Fruit fly (Drosophila melanogaster): ENCODE data around the gene RnpS1.

RnpS1 gene

dm6 chr3R:9527907-9528842, 23.7 kb upstream of the RnpS1 start (continued):
- no peak for TF ChIP-seq hkb (optimal IDR thresholded peaks at IDR 0.05)
- TF ChIP-seq hkb (GFP tag; IDR thresholded peaks at IDR 0.05), result peak; percentile 93
- TF ChIP-seq pfk (GFP tag; optimal IDR thresholded peaks at IDR 0.05), result peak; percentile 21
- no peak for TF ChIP-seq crol (GFP tag; IDR thresholded peaks at IDR 0.05)
- peak; percentile 19 for TF ChIP-seq CG3838 (GFP tag; optimal IDR thresholded peaks at IDR 0.05)
- no peak for TF ChIP-seq Dll (GFP tag; IDR thresholded peaks at IDR 0.05; ENCODE audit: partially characterized antibody)
- TF ChIP-seq GATAe (GFP tag; conservative IDR thresholded peaks at IDR 0.05), result peak; percentile 93
- no peak for TF ChIP-seq ac (GFP tag; optimal IDR thresholded peaks at IDR 0.05)
- TF ChIP-seq psq (GFP tag; optimal IDR thresholded peaks at IDR 0.05), result peak; percentile 7
- no peak for TF ChIP-seq CG1832 (GFP tag; optimal IDR thresholded peaks at IDR 0.05)
- TF ChIP-seq CG14014 (GFP tag; IDR thresholded peaks at IDR 0.05), result peak; percentile 90
- no peak for TF ChIP-seq lola (GFP tag; optimal IDR thresholded peaks at IDR 0.05)
- TF ChIP-seq Fer1 (GFP tag; optimal IDR thresholded peaks at IDR 0.05), result peak; percentile 95
- TF ChIP-seq seq (GFP tag; IDR thresholded peaks at IDR 0.05), result peak; percentile 72
- peak; percentile 68 for TF ChIP-seq Fer2 (tag; optimal IDR thresholded peaks at IDR 0.05)
- TF ChIP-seq al (GFP tag; IDR thresholded peaks at IDR 0.05), result peak; percentile 92
- no peak for TF ChIP-seq CG9797 (GFP tag; optimal IDR thresholded peaks at IDR 0.05)
- peak; percentile 74 for TF ChIP-seq ara (GFP tag; IDR thresholded peaks at IDR 0.05)
- TF ChIP-seq Eip74EF (GFP tag; optimal IDR thresholded peaks at IDR 0.05), result peak in 1 of 2 experiments; percentile 65
- peak; percentile 64 for TF ChIP-seq CG10267 (tag; optimal IDR thresholded peaks at IDR 0.05)
- peak; percentile 73 for TF ChIP-seq odd (GFP tag; optimal IDR thresholded peaks at IDR 0.05)
- TF ChIP-seq CG1233 (GFP tag; optimal IDR thresholded peaks at IDR 0.05), result peak; percentile 89
- no peak for TF ChIP-seq lov (optimal IDR thresholded peaks at IDR 0.05)
- TF ChIP-seq lov (GFP tag; IDR thresholded peaks at IDR 0.05), result peak; percentile 43; the same call in 1 of the 3 replicates
- TF ChIP-seq CG17802 (tag; optimal IDR thresholded peaks at IDR 0.05), result peak; percentile 64
- peak; percentile 98 for TF ChIP-seq Rfx (GFP tag; IDR thresholded peaks at IDR 0.05)
- TF ChIP-seq CG18011 (GFP tag; optimal IDR thresholded peaks at IDR 0.05), result peak; percentile 68
- TF ChIP-seq gsb (GFP tag; IDR thresholded peaks at IDR 0.05), result peak; percentile 90
- TF ChIP-seq Kr (GFP tag; optimal IDR thresholded peaks at IDR 0.05), result no peak
- TF ChIP-seq NK7.1 (GFP tag; optimal IDR thresholded peaks at IDR 0.05), result peak; percentile 86
- peak; percentile 52 for TF ChIP-seq CG5180 (GFP tag; optimal IDR thresholded peaks at IDR 0.05)
- TF ChIP-seq stwl (tag; optimal IDR thresholded peaks at IDR 0.05), result no peak
- peak; percentile 68 for TF ChIP-seq CG10979 (tag; optimal IDR thresholded peaks at IDR 0.05)
- peak; percentile 84 for TF ChIP-seq Ravus (GFP tag; IDR thresholded peaks at IDR 0.05)
- TF ChIP-seq pho (GFP tag; optimal IDR thresholded peaks at IDR 0.05), result peak; percentile 87
- TF ChIP-seq yki (optimal IDR thresholded peaks at IDR 0.05), result no peak
- TF ChIP-seq cas (GFP tag; IDR thresholded peaks at IDR 0.05), result peak; percentile 91
- TF ChIP-seq Antp (GFP tag; optimal IDR thresholded peaks at IDR 0.05), result peak; percentile 95
- no peak for TF ChIP-seq CG15479 (GFP tag; optimal IDR thresholded peaks at IDR 0.05)
- TF ChIP-seq gfzf (GFP tag; optimal IDR thresholded peaks at IDR 0.05), result no peak
- TF ChIP-seq MTF-1 (GFP tag; optimal IDR thresholded peaks at IDR 0.05; ENCODE audit: borderline replicate concordance), result peak; percentile 85
- TF ChIP-seq CG18764 (GFP tag; optimal IDR thresholded peaks at IDR 0.05), result peak; percentile 85
- TF ChIP-seq C15 (GFP tag; IDR thresholded peaks at IDR 0.05), result peak; percentile 84; the same call in 2 of the 3 replicates
- peak; percentile 51 for TF ChIP-seq bigmax (GFP tag; optimal IDR thresholded peaks at IDR 0.05)
- TF ChIP-seq CG11085 (GFP tag; IDR thresholded peaks at IDR 0.05), result peak; percentile 93
- peak; percentile 75 for TF ChIP-seq phol (tag; optimal IDR thresholded peaks at IDR 0.05)
- no peak for TF ChIP-seq CG8478 (optimal IDR thresholded peaks at IDR 0.05)
- peak; percentile 79; the same call in 2 of the 3 replicates for TF ChIP-seq ken (GFP tag; IDR thresholded peaks at IDR 0.05)
- peak; percentile 85 for TF ChIP-seq maf-S (GFP tag; optimal IDR thresholded peaks at IDR 0.05)
